Worm (Caenorhabditis elegans): ENCODE results near the gene srd-48.

The srd-48 gene

DNA sequence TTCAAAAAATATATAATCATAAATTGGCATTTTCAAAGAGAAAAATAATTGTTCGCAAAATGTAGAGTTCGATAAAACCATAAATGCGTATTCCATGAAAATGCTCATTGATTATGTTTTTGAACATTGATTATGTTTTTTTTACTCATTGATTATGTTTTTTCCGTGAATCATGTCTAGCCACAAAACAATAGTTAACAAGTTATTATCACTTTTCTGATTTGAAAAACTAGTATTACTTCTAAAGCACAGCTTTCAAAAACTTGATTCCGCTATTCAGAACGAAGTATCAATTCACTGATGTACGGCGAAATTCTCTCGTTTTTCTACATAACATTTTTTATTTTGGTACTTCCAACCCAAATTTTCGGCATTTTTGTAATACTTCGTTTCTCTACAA lies at the start of gene srd-48:
Gene srd-48 (plus strand): TSS at position 301 of the 400 bp plus-strand sequence.
- no peak for TF ChIP-seq tlp-1 (tag; optimal IDR thresholded peaks at IDR 0.05)
- TF ChIP-seq vab-15 (tag; optimal IDR thresholded peaks at IDR 0.05): no peak
- TF ChIP-seq nhr-84 (tag; optimal IDR thresholded peaks at IDR 0.05): no peak
- no peak for TF ChIP-seq swsn-7 (tag; optimal IDR thresholded peaks at IDR 0.05)
- TF ChIP-seq lin-14 (GFP tag; optimal IDR thresholded peaks at IDR 0.05): no peak
- TF ChIP-seq pqm-1 (tag; optimal IDR thresholded peaks at IDR 0.05): no peak

DNA sequence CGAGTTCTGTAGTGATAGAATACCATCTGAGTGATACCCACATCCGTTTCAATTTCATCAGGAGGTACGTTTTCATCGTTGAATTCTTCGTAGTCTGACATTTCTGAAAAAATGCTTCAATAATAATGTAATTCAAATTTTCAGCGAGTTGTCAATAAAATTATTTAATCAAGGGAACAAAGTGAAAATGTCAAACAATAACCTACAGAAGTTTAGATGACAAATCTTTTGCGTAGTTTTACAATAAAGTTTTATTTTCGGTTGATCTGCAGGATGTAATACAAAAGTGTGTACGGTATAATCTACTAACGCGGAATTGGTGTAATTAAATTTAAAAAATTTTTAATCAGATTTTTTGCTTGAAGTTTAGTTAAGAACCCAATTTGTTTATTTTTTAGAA lies 47.7 kb upstream of the srd-48 start, which contains the start of gene C04B4.5:
Gene C04B4.5 (minus strand): TSS at position 101 of the 400 bp plus-strand sequence.
- no peak for TF ChIP-seq fkh-10 (GFP tag; optimal IDR thresholded peaks at IDR 0.05)
- no peak for TF ChIP-seq rnt-1 (tag; optimal IDR thresholded peaks at IDR 0.05)
- no peak for TF ChIP-seq jun-1 (tag; optimal IDR thresholded peaks at IDR 0.05)
- no peak for TF ChIP-seq skn-1 (tag; optimal IDR thresholded peaks at IDR 0.05)
- no peak for TF ChIP-seq pqm-1 (tag; optimal IDR thresholded peaks at IDR 0.05)
- TF ChIP-seq pax-3 (tag; optimal IDR thresholded peaks at IDR 0.05): no peak
- no peak for TF ChIP-seq mab-9 (GFP tag; IDR thresholded peaks at IDR 0.05)
- no peak for TF ChIP-seq mep-1 (tag; optimal IDR thresholded peaks at IDR 0.05)
- TF ChIP-seq xbp-1 (tag; optimal IDR thresholded peaks at IDR 0.05): no peak
- no peak for TF ChIP-seq nhr-19 (GFP tag; conservative IDR thresholded peaks at IDR 0.05)
- no peak for TF ChIP-seq lin-13 (GFP tag; optimal IDR thresholded peaks at IDR 0.05)
- no peak for TF ChIP-seq ceh-63 (GFP tag; optimal IDR thresholded peaks at IDR 0.05)
- no peak for TF ChIP-seq tlp-1 (tag; optimal IDR thresholded peaks at IDR 0.05)
- TF ChIP-seq nhr-47 (tag; optimal IDR thresholded peaks at IDR 0.05): no peak
- TF ChIP-seq sptf-1 (tag; optimal IDR thresholded peaks at IDR 0.05): no peak
- no peak for TF ChIP-seq ztf-11 (tag; optimal IDR thresholded peaks at IDR 0.05)
- TF ChIP-seq C16A3.4 (tag; optimal IDR thresholded peaks at IDR 0.05): no peak
- no peak for TF ChIP-seq hlh-17 (GFP tag; optimal IDR thresholded peaks at IDR 0.05; ENCODE audit: borderline replicate concordance)
- TF ChIP-seq unc-130 (tag; optimal IDR thresholded peaks at IDR 0.05): no peak

DNA sequence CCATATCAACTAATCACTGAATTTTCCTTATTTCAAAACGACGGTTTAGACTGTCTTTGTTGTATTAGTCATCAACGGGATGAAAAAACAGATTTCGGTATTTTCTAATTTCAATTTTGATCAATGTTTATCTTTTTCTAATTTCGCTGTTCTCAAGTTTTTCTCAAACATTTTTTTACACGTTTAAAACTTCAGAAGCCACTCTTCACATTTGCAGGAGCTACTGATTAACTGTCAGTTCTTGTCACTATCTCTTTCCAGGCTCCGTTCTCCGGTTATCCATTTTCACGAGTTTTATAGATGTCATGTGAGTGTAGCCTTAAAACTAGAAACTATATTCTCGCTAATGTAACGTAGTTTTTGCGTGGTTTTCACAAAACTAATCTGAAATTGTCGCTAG lies 45.4 kb upstream of the srd-48 start, which contains the start of gene C04B4.4:
Gene C04B4.4 (plus strand): TSS at position 301 of the 400 bp plus-strand sequence.
- no peak for TF ChIP-seq pag-3 (tag; optimal IDR thresholded peaks at IDR 0.05; ENCODE audit: borderline replicate concordance, insufficient read depth)
- no peak for TF ChIP-seq sox-4 (tag; optimal IDR thresholded peaks at IDR 0.05)
- TF ChIP-seq F16B12.6 (tag; optimal IDR thresholded peaks at IDR 0.05): no peak
- no peak for TF ChIP-seq mep-1 (tag; optimal IDR thresholded peaks at IDR 0.05)
- TF ChIP-seq ztf-4 (tag; optimal IDR thresholded peaks at IDR 0.05): no peak
- TF ChIP-seq fkh-4 (tag; optimal IDR thresholded peaks at IDR 0.05; ENCODE audit: borderline replicate concordance): no peak
- TF ChIP-seq ztf-11 (tag; optimal IDR thresholded peaks at IDR 0.05): no peak
- no peak for TF ChIP-seq jun-1 (tag; optimal IDR thresholded peaks at IDR 0.05)
- TF ChIP-seq nhr-12 (tag; optimal IDR thresholded peaks at IDR 0.05): no peak
- no peak for TF ChIP-seq lsy-2 (tag; optimal IDR thresholded peaks at IDR 0.05)
- TF ChIP-seq egl-27 (tag; optimal IDR thresholded peaks at IDR 0.05): no peak
- TF ChIP-seq grh-1 (GFP tag; IDR thresholded peaks at IDR 0.05): no peak
- TF ChIP-seq tlp-1 (tag; optimal IDR thresholded peaks at IDR 0.05): no peak
- no peak for TF ChIP-seq Y116A8C.19 (tag; optimal IDR thresholded peaks at IDR 0.05; ENCODE audit: borderline replicate concordance)
- no peak for TF ChIP-seq irx-1 (tag; optimal IDR thresholded peaks at IDR 0.05)
- TF ChIP-seq nhr-28 (tag; optimal IDR thresholded peaks at IDR 0.05): no peak
- TF ChIP-seq ceh-82 (tag; optimal IDR thresholded peaks at IDR 0.05): no peak
- no peak for TF ChIP-seq zag-1 (tag; optimal IDR thresholded peaks at IDR 0.05)
- TF ChIP-seq fos-1 (tag; optimal IDR thresholded peaks at IDR 0.05): no peak
- no peak for TF ChIP-seq nhr-47 (tag; optimal IDR thresholded peaks at IDR 0.05)

DNA sequence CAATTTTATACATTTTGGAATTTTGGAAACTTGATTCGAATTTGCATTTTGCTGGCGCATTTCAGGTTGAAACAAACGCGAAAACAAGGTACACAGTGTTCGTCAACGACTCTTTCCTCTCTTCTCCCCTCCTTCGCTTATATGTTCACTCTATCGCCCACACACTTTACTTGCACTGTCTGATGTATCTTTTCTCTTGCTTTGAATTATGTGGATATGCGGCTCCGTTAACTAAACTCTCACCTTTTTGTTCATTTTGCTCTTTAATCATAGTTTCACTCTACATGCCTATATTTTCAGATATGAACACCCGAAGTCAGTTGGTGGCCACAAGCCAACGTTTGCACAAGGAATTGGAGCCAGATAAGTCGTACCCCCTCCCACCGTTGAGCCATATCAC lies 41.6 kb upstream of the srd-48 start, which contains the start of gene W06D11.1:
Gene W06D11.1 (plus strand): TSS at position 301 of the 400 bp plus-strand sequence.
- TF ChIP-seq ama-1 (optimal IDR thresholded peaks at IDR 0.05) (no peak), zag-1 (tag; optimal IDR thresholded peaks at IDR 0.05) (no peak), tlp-1 (tag; optimal IDR thresholded peaks at IDR 0.05) (no peak), pqm-1 (tag; optimal IDR thresholded peaks at IDR 0.05) (no peak), nhr-12 (tag; optimal IDR thresholded peaks at IDR 0.05) (no peak), mdl-1 (tag; optimal IDR thresholded peaks at IDR 0.05) (no peak), snpc-4 (tag; optimal IDR thresholded peaks at IDR 0.05) (no peak), nhr-20 (tag; optimal IDR thresholded peaks at IDR 0.05) (no peak), dpl-1 (GFP tag; optimal IDR thresholded peaks at IDR 0.05) (no peak), unc-130 (tag; optimal IDR thresholded peaks at IDR 0.05) (no peak), C34B4.2 (tag; optimal IDR thresholded peaks at IDR 0.05) (no peak)
